Worm (Caenorhabditis elegans) whole organism, L4 larva: Measurements from ENCODE around the gene F16B12.6.

Experiments used
- ZK337.2 ChIP-seq: fragments of 200-800 bp; sonication (Bioruptor generic); IDR thresholded peaks from 2 replicates; pipeline ENCODE4 v1.3.6; 2022; ENCODE audit warnings: missing genetic modification reagents, missing genetic modification characterization, missing compliant biosample characterization
- ama-1 ChIP-seq: fragments of 150-350 bp; optimal IDR thresholded peaks from 2 replicates; lab custom pipeline; 2014; ENCODE audit warnings: inconsistent platforms, mixed read lengths
- dmd-6 ChIP-seq: fragments of 200-800 bp; sonication (Bioruptor generic); IDR thresholded peaks from 2 replicates; pipeline ENCODE4 v1.3.6; 2022; ENCODE audit warnings: missing genetic modification reagents, missing genetic modification characterization, missing compliant biosample characterization
- dmd-9 ChIP-seq: fragments of 200-800 bp; sonication (Bioruptor generic); IDR thresholded peaks from 2 replicates; pipeline ENCODE4 v1.3.6; 2022; ENCODE audit warnings: missing genetic modification reagents, missing genetic modification characterization, missing compliant biosample characterization
- dpl-1 ChIP-seq: fragments of 150-350 bp; optimal IDR thresholded peaks from 2 replicates; lab custom pipeline; 2014; ENCODE audit warnings: missing biosample characterization, missing genetic modification reagents, missing genetic modification characterization
- fos-1 ChIP-seq: fragments of 150-350 bp; optimal IDR thresholded peaks from 2 replicates; lab custom pipeline; 2014; ENCODE audit warnings: missing biosample characterization, missing genetic modification characterization
- lin-1 ChIP-seq: fragments of 200-800 bp; sonication (Bioruptor generic); IDR thresholded peaks from 2 replicates; pipeline ENCODE4 v1.3.6; 2022; ENCODE audit warnings: missing genetic modification reagents, missing genetic modification characterization, missing compliant biosample characterization
- lin-39 ChIP-seq: fragments of 150-350 bp; optimal IDR thresholded peaks from 2 replicates; lab custom pipeline; 2014; ENCODE audit warnings: missing biosample characterization, missing genetic modification reagents, missing genetic modification characterization
- lir-3 ChIP-seq: sonication (generic microtip); optimal IDR thresholded peaks from 2 replicates; lab custom pipeline; 2016; ENCODE audit warnings: mild to moderate bottlenecking, missing genetic modification characterization, missing compliant biosample characterization
- nhr-76 ChIP-seq: fragments of 150-350 bp; optimal IDR thresholded peaks from 2 replicates; lab custom pipeline; 2014; ENCODE audit warnings: missing biosample characterization, missing genetic modification characterization
- snpc-4 ChIP-seq: fragments of 150-350 bp; optimal IDR thresholded peaks from 2 replicates; lab custom pipeline; 2014; ENCODE audit warnings: missing biosample characterization, missing genetic modification characterization
- unc-62 ChIP-seq, 3 experiments: fragments of 150-350 bp in 1 of 3; sonication (generic microtip); optimal IDR thresholded peaks in 2 of 3; peaks in 1 of 3; 1 replicate in 1 of 3; 2 replicates in 2 of 3; lab custom pipeline; 2014 to 2017; ENCODE audit warnings: missing biosample characterization in 3 of 3, missing genetic modification characterization in 3 of 3, missing genetic modification reagents in 3 of 3, missing genotype in 1 of 3

DNA sequence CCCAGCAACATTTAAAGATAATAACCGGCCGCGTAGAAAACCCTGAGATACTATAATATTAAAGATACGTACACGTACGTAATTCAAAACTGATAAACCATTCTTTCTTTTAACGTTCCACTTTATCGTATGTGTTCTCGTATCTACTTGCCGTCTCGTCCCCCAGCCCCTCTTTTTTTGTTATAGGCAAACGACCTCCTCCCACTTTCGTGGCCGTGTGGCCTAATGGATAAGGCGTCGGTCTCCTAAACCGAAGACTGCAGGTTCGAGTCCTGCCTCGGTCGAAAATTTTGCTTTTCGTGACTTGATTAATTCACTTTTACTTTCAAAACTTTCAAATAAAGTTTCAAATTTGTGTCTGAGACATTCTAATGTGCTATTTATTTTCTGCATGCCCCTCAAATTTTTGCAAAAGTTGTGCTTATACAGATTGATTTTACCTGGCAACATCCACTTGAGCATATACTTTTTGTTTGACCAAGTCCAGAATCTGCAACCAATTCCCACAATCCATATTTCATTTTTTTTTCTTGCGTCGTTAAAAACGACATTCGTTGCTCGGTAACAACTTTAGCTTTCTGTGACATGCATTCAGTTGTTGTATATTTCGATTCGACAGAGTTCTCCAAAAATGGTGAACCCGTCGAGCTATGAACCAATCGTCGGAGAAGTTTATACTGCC is 13.5 kb downstream of the F16B12.6 start, which contains the start of gene F28H6.7:
- peak; percentile 43; the same call in 1 of the 2 replicates for TF ChIP-seq dmd-6 (GFP tag; lab: Robert Waterston, UW)
- no peak for TF ChIP-seq lin-39 (tag; lab: Kevin White, UChicago)
- no peak for TF ChIP-seq ama-1 (lab: Kevin White, UChicago)
- peak; percentile 82 for TF ChIP-seq dmd-9 (GFP tag; lab: Robert Waterston, UW)
- no peak for TF ChIP-seq fos-1 (tag; lab: Kevin White, UChicago)
- no peak for TF ChIP-seq lir-3 (tag; lab: Kevin White, UChicago)
- no peak for TF ChIP-seq lin-1 (GFP tag; lab: Robert Waterston, UW)
- TF ChIP-seq nhr-76: no peak
- TF ChIP-seq ZK337.2 (GFP tag; lab: Robert Waterston, UW): peak; percentile 60
- no peak for TF ChIP-seq unc-62 (GFP tag; optimal IDR thresholded peaks at IDR 0.05 in 1 of 2; lab: Kevin White, UChicago)
- no peak for TF ChIP-seq unc-62 (tag; optimal IDR thresholded peaks at IDR 0.05; lab: Kevin White, UChicago)
- TF ChIP-seq dpl-1 (GFP tag; lab: Kevin White, UChicago): peak; percentile 32
- TF ChIP-seq snpc-4 (tag; lab: Kevin White, UChicago): no peak
